Worm (Caenorhabditis elegans) whole organism, mixed stage, embryonic: ENCODE results near the gene F47E1.1.

Experiments used
- M03D4.4 ChIP-seq: sonication (generic microtip); optimal IDR thresholded peaks from 2 replicates; lab custom pipeline; 2017; ENCODE audit warnings: mild to moderate bottlenecking, missing genetic modification characterization, missing compliant biosample characterization
- bed-3 ChIP-seq: fragments of 200-800 bp; sonication (Bioruptor generic); optimal IDR thresholded peaks from 3 replicates; lab custom pipeline; 2018; ENCODE audit warnings: mild to moderate bottlenecking, missing genetic modification characterization, moderate library complexity, missing compliant biosample characterization
- blmp-1 ChIP-seq: fragments of 150-350 bp; optimal IDR thresholded peaks from 2 replicates; lab custom pipeline; 2014; ENCODE audit warnings: missing biosample characterization, missing genetic modification characterization
- ceh-83 ChIP-seq: fragments of 200-800 bp; sonication (Bioruptor generic); optimal IDR thresholded peaks from 2 replicates; lab custom pipeline; 2018; ENCODE audit warnings: mild to moderate bottlenecking, missing genetic modification characterization, missing compliant biosample characterization
- ces-1 ChIP-seq: fragments of 150-350 bp; optimal IDR thresholded peaks from 2 replicates; lab custom pipeline; 2014; ENCODE audit warnings: missing biosample characterization, missing genetic modification reagents, missing genetic modification characterization
- cnd-1 ChIP-seq: fragments of 200-800 bp; sonication (Bioruptor generic); optimal IDR thresholded peaks from 2 replicates; lab custom pipeline; 2018; ENCODE audit warnings: mild to moderate bottlenecking, missing genetic modification characterization, missing compliant biosample characterization
- drap-1 ChIP-seq: fragments of 200-800 bp; sonication (Bioruptor generic); optimal IDR thresholded peaks from 3 replicates; lab custom pipeline; 2018; ENCODE audit warnings: mild to moderate bottlenecking, missing genetic modification characterization, missing compliant biosample characterization
- elt-1 ChIP-seq: sonication (generic microtip); optimal IDR thresholded peaks from 2 replicates; lab custom pipeline; 2017; ENCODE audit warnings: missing genetic modification characterization, mild to moderate bottlenecking, missing compliant biosample characterization, antibody characterized with exemption, moderate library complexity, borderline replicate concordance; ENCODE audit not compliant: insufficient read depth
- elt-3 ChIP-seq: fragments of 150-350 bp; optimal IDR thresholded peaks from 2 replicates; lab custom pipeline; 2014; ENCODE audit warnings: missing biosample characterization, missing genetic modification characterization
- flh-1 ChIP-seq: fragments of 200-800 bp; sonication (Bioruptor generic); optimal IDR thresholded peaks from 2 replicates; lab custom pipeline; 2018; ENCODE audit warnings: mild to moderate bottlenecking, missing genetic modification characterization, moderate library complexity, missing compliant biosample characterization
- ham-2 ChIP-seq: fragments of 200-800 bp; sonication (Bioruptor generic); optimal IDR thresholded peaks from 2 replicates; lab custom pipeline; 2018; ENCODE audit warnings: mild to moderate bottlenecking, missing genetic modification characterization, missing compliant biosample characterization
- hlh-1 ChIP-seq: fragments of 150-350 bp; optimal IDR thresholded peaks from 2 replicates; lab custom pipeline; 2014; ENCODE audit warnings: missing biosample characterization, missing genetic modification reagents, missing genetic modification characterization
- lin-13 ChIP-seq: fragments of 150-350 bp; optimal IDR thresholded peaks from 2 replicates; lab custom pipeline; 2014; ENCODE audit warnings: missing biosample characterization, missing genetic modification characterization
- lin-32 ChIP-seq: fragments of 200-800 bp; sonication (Bioruptor generic); optimal IDR thresholded peaks from 2 replicates; lab custom pipeline; 2018; ENCODE audit warnings: mild to moderate bottlenecking, missing genetic modification characterization, missing compliant biosample characterization
- lsy-2 ChIP-seq: fragments of 150-350 bp; optimal IDR thresholded peaks from 2 replicates; lab custom pipeline; 2014; ENCODE audit warnings: missing biosample characterization, missing genetic modification characterization
- mab-5 ChIP-seq: fragments of 150-350 bp; optimal IDR thresholded peaks from 2 replicates; lab custom pipeline; 2014; ENCODE audit warnings: missing biosample characterization, missing genetic modification characterization
- mep-1 ChIP-seq: fragments of 150-350 bp; optimal IDR thresholded peaks from 2 replicates; lab custom pipeline; 2017; ENCODE audit warnings: missing biosample characterization, missing genetic modification reagents, missing genetic modification characterization, inconsistent platforms
- mls-2 ChIP-seq: sonication (generic microtip); optimal IDR thresholded peaks from 2 replicates; lab custom pipeline; 2016; ENCODE audit warnings: mild to moderate bottlenecking, missing genetic modification characterization, moderate library complexity, missing compliant biosample characterization
- nhr-12 ChIP-seq: fragments of 150-350 bp; optimal IDR thresholded peaks from 2 replicates; lab custom pipeline; 2014; ENCODE audit warnings: missing biosample characterization, missing genetic modification characterization
- nhr-2 ChIP-seq: fragments of 150-350 bp; optimal IDR thresholded peaks from 2 replicates; lab custom pipeline; 2014; ENCODE audit warnings: missing biosample characterization, missing genetic modification characterization
- nhr-28 ChIP-seq: fragments of 150-350 bp; optimal IDR thresholded peaks from 2 replicates; lab custom pipeline; 2014; ENCODE audit warnings: missing biosample characterization, missing genetic modification characterization
- nhr-76 ChIP-seq: sonication (generic microtip); optimal IDR thresholded peaks from 2 replicates; lab custom pipeline; 2017; ENCODE audit warnings: missing biosample characterization, missing genetic modification characterization
- pha-4 ChIP-seq: fragments of 150-350 bp; optimal IDR thresholded peaks from 2 replicates; lab custom pipeline; 2018; ENCODE audit warnings: missing biosample characterization, missing genetic modification reagents, missing genetic modification characterization
- sem-2 ChIP-seq: fragments of 200-800 bp; sonication (Bioruptor generic); optimal IDR thresholded peaks from 2 replicates; lab custom pipeline; 2018; ENCODE audit warnings: mild to moderate bottlenecking, missing genetic modification characterization, missing compliant biosample characterization
- snpc-4 ChIP-seq: fragments of 150-350 bp; optimal IDR thresholded peaks from 2 replicates; lab custom pipeline; 2014; ENCODE audit warnings: missing biosample characterization, missing genetic modification characterization
- sptf-1 ChIP-seq: sonication (generic microtip); optimal IDR thresholded peaks from 2 replicates; lab custom pipeline; 2017; ENCODE audit warnings: mild to moderate bottlenecking, missing genetic modification characterization, moderate library complexity, missing compliant biosample characterization
- tbx-8 ChIP-seq: fragments of 200-800 bp; sonication (Bioruptor generic); optimal IDR thresholded peaks from 2 replicates; lab custom pipeline; 2018; ENCODE audit warnings: mild to moderate bottlenecking, missing genetic modification characterization, moderate library complexity, missing compliant biosample characterization
- unc-120 ChIP-seq: sonication (generic microtip); optimal IDR thresholded peaks from 2 replicates; lab custom pipeline; 2017; ENCODE audit warnings: missing genetic modification characterization, missing compliant biosample characterization; ENCODE audit not compliant: poor library complexity, severe bottlenecking
- unc-39 ChIP-seq: fragments of 150-350 bp; optimal IDR thresholded peaks from 2 replicates; lab custom pipeline; 2014; ENCODE audit warnings: missing biosample characterization, missing genetic modification characterization
- unc-62 ChIP-seq: fragments of 150-350 bp; optimal IDR thresholded peaks from 2 replicates; lab custom pipeline; 2014; ENCODE audit warnings: missing biosample characterization, missing genetic modification reagents, missing genetic modification characterization

The F47E1.1 gene

DNA sequence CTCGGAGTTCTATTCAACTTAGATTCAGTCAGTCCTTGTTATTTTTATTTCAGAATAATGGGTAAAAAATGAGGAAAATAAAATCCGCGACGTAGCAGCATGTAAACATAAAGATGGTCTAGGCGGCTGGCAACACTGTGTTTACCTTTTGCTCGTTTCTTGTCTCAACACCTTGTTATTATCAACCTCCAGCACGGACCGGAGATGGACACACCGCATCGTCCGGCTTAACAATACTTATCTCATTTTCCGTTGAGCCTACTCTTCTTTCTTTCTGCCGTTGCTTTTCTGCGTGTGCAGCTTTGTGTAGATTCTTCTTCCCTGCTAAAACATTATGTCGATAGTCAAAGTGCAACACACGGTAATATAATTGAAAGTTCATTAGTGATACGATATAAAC lies 26.1 kb downstream of the F47E1.1 start:
- TF ChIP-seq nhr-28 (tag; lab: Kevin White, UChicago), result no peak
- peak; percentile 82 for TF ChIP-seq pha-4

DNA sequence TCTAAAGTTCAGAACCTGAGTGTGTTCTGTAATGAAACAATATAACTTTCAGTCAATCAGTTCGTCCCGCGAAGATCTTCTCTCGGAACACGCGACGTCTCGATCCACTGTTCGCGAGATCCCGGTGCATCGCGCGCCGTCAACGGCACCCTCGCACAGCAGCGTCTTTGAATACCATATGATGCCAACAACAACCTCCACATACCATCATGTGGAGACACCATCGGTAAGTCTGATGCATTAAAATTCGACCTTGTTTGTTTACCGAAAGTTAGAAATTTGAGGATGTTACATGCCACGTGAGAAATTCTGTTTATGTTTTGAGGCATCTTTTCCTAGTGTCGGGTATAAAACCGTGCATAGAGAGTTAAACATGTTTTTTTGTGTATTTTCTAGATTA lies 26.6 kb downstream of the F47E1.1 start:
- TF ChIP-seq hlh-1 (tag; lab: Kevin White, UChicago), result no peak
- TF ChIP-seq M03D4.4, result no peak
- no peak for TF ChIP-seq elt-3 (tag; lab: Kevin White, UChicago)
- TF ChIP-seq nhr-28 (tag; lab: Kevin White, UChicago), result no peak
- TF ChIP-seq bed-3 (GFP tag; lab: Kevin White, UChicago), result no peak
- no peak for TF ChIP-seq pha-4
- TF ChIP-seq mls-2 (tag; lab: Kevin White, UChicago), result no peak

DNA sequence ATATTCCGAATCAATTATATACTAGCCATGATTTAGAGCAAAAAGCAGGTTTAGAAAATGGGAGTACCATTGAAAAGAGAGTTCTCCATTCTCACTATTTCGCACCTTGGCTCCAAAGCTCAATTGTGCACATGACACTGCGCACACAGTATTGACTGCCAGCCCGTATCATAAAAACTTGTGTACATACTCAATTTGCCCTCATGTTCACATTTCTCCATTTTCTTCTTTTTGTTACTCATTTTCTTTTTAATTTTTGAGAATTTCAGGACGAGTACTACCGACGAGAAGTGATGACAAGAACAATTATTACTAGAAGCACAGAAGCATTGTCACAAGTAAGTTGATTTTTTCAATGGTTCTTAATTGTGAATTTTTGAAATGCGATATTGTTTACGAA lies 27.4 kb downstream of the F47E1.1 start:
- TF ChIP-seq nhr-12 (tag; lab: Kevin White, UChicago), result no peak
- TF ChIP-seq lsy-2 (tag; lab: Kevin White, UChicago), result no peak
- no peak for TF ChIP-seq snpc-4
- no peak for TF ChIP-seq hlh-1 (tag; lab: Kevin White, UChicago)
- TF ChIP-seq nhr-28 (tag; lab: Kevin White, UChicago), result no peak
- no peak for TF ChIP-seq unc-62
- TF ChIP-seq mls-2 (tag; lab: Kevin White, UChicago), result no peak
- TF ChIP-seq mab-5 (tag; lab: Kevin White, UChicago), result no peak
- TF ChIP-seq nhr-76 (tag; lab: Kevin White, UChicago), result no peak
- no peak for TF ChIP-seq elt-1
- TF ChIP-seq drap-1 (GFP tag; lab: Kevin White, UChicago), result no peak
- TF ChIP-seq cnd-1 (tag; lab: Kevin White, UChicago), result no peak
- no peak for TF ChIP-seq bed-3 (GFP tag; lab: Kevin White, UChicago)
- TF ChIP-seq mep-1 (tag; lab: Kevin White, UChicago), result no peak
- TF ChIP-seq blmp-1 (tag; lab: Kevin White, UChicago), result no peak
- TF ChIP-seq nhr-2 (tag; lab: Kevin White, UChicago), result no peak
- TF ChIP-seq ces-1 (GFP tag; lab: Kevin White, UChicago), result no peak
- TF ChIP-seq unc-39 (tag; lab: Kevin White, UChicago), result no peak
- no peak for TF ChIP-seq tbx-8 (GFP tag; lab: Kevin White, UChicago)
- TF ChIP-seq flh-1, result no peak

DNA sequence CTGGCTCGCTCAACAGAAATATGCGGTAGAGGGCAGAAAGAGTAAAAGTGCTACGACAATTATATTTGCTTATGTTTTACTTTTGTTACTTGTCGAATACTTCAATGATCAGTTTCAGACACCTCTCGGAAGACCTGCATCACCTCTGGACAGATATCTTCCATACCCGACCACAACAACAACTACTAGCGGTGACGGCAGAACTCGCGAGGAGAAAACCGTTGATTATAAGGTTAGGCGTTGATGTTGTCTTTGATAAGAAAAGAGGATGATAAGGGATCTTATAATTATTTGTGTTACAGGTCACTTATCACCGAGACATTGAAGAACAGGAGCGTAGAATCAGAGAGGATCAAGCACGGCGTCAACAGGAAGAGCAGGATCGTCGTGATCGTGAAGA lies 28.1 kb downstream of the F47E1.1 start:
- TF ChIP-seq flh-1 (no peak), mab-5 (tag; lab: Kevin White, UChicago) (no peak), tbx-8 (GFP tag; lab: Kevin White, UChicago) (no peak), ceh-83 (no peak), ham-2 (no peak), nhr-28 (tag; lab: Kevin White, UChicago) (no peak), mep-1 (tag; lab: Kevin White, UChicago) (no peak), lin-32 (GFP tag; lab: Kevin White, UChicago) (no peak), unc-120 (no peak), unc-39 (tag; lab: Kevin White, UChicago) (no peak), snpc-4 (no peak), nhr-76 (tag; lab: Kevin White, UChicago) (no peak), lsy-2 (tag; lab: Kevin White, UChicago) (no peak), M03D4.4 (no peak), pha-4 (no peak)

DNA sequence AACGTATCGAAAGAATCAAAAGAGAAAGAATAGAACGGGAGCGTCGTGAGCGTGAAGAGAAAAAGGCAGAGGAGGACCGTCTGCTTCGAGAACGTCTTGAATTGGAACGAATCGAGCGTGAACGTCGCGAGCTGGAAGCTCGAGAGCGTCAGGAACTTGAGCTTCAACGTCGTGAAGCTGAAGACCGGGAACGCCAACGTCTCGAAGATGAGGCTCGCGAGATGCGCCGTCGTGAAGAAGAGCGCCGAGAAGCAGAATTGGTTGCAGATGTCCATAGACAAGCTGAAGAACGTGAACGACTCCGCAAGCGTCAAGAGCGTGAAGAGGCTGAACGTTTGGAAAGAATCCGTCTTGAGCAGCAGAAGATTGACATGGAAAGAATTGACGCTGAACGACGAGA lies 28.9 kb downstream of the F47E1.1 start:
- TF ChIP-seq pha-4 (no peak), sptf-1 (tag; lab: Kevin White, UChicago) (no peak), M03D4.4 (no peak), blmp-1 (tag; lab: Kevin White, UChicago) (no peak), lin-13 (tag; lab: Kevin White, UChicago) (no peak), sem-2 (GFP tag; lab: Kevin White, UChicago) (no peak), lsy-2 (tag; lab: Kevin White, UChicago) (no peak), cnd-1 (tag; lab: Kevin White, UChicago) (no peak)

DNA sequence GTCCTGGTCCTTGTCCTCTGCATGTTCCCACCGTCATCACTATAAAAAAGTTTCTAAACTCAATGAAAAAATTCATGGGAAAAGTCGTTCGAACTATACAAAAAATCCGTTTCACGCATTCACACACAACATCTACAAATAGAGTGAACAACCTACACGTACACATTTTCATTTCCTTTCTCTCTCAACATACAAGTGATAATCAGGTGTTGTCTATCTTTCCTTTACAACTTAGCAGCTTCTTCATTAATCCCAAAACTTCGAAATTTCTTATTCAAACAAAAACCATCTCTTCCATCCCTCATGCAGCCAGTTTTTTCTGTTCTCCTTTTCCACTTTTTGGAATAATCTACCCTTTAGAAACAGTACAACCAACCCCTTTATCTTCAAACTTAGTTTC lies 30.9 kb downstream of the F47E1.1 start:
- no peak for TF ChIP-seq mls-2 (tag; lab: Kevin White, UChicago)
- no peak for TF ChIP-seq unc-62
- no peak for TF ChIP-seq ceh-83
- TF ChIP-seq drap-1 (GFP tag; lab: Kevin White, UChicago), result no peak
